Worm (Caenorhabditis elegans) whole organism, L3 larva: ENCODE data around the gene sra-10.

Experiments
- ama-1 ChIP-seq: fragments of 150-350 bp; optimal IDR thresholded peaks from 2 replicates; lab custom pipeline; 2018
- egl-27 ChIP-seq: sonication (generic microtip); optimal IDR thresholded peaks from 4 replicates; lab custom pipeline; 2017; ENCODE audit warnings: missing biosample characterization, missing genetic modification reagents, missing genetic modification characterization
- tbx-2 ChIP-seq: sonication (generic microtip); optimal IDR thresholded peaks from 2 replicates; lab custom pipeline; 2016; ENCODE audit warnings: mild to moderate bottlenecking, missing genetic modification characterization, missing compliant biosample characterization
- unc-39 ChIP-seq: sonication (generic microtip); optimal IDR thresholded peaks from 4 replicates; lab custom pipeline; 2017; ENCODE audit warnings: missing biosample characterization, missing genetic modification characterization

- TF ChIP-seq ama-1 (lab: Kevin White, UChicago) = no peak
- TF ChIP-seq tbx-2 = no peak
- TF ChIP-seq egl-27 (tag; lab: Kevin White, UChicago) = no peak
- no peak for TF ChIP-seq unc-39 (tag; lab: Kevin White, UChicago)
Measured at ce11 chrII:10918293-10918756, 23.4 kb upstream of the sra-10 start, which contains the start of gene tba-4.
